Fruit fly (Drosophila melanogaster): ENCODE data around the gene Ndc80.

dm6 chrX:13593667-13594066 is 18.2 kb downstream of the Ndc80 start:
- no peak for TF ChIP-seq Sin3A (optimal IDR thresholded peaks at IDR 0.05)
- TF ChIP-seq ttk (optimal IDR thresholded peaks at IDR 0.05), result no peak
- TF ChIP-seq insv (optimal IDR thresholded peaks at IDR 0.05), result no peak
- no peak for TF ChIP-seq h (optimal IDR thresholded peaks at IDR 0.05)

Data from Kc167 (cell line).